Fruit fly (Drosophila melanogaster) whole organism, embryonic: ENCODE results near the gene pont.

Experiments used
- Abd-B ChIP-seq: fragments of 200-800 bp; sonication (Bioruptor generic); optimal IDR thresholded peaks from 2 replicates; lab custom pipeline; 2018; ENCODE audit warnings: missing biosample characterization, mild to moderate bottlenecking, missing genetic modification characterization, moderate library complexity
- Asciz ChIP-seq: fragments of 200-800 bp; sonication (Bioruptor generic); optimal IDR thresholded peaks from 2 replicates; lab custom pipeline; 2017; ENCODE audit warnings: missing biosample characterization, mild to moderate bottlenecking, missing genetic modification characterization, missing genetic modification reagents
- Bgb ChIP-seq: fragments of 200-800 bp; sonication (Bioruptor generic); IDR thresholded peaks from 2 replicates; pipeline ENCODE4 v1.3.6; 2022; ENCODE audit warnings: missing biosample characterization, missing genetic modification characterization; ENCODE audit not compliant: partially characterized antibody
- CG11093 ChIP-seq: fragments of 200-800 bp; sonication (Bioruptor generic); IDR thresholded peaks from 3 replicates; pipeline ENCODE4 v1.3.6; 2022; ENCODE audit warnings: missing biosample characterization, missing genetic modification characterization
- CG11723 ChIP-seq: fragments of 200-800 bp; sonication (Bioruptor generic); optimal IDR thresholded peaks from 2 replicates; lab custom pipeline; 2017; ENCODE audit warnings: missing biosample characterization, mild to moderate bottlenecking, missing genetic modification characterization
- CG12744 ChIP-seq: fragments of 200-800 bp; sonication (Bioruptor generic); optimal IDR thresholded peaks from 2 replicates; lab custom pipeline; 2016; ENCODE audit warnings: missing biosample characterization, missing genetic modification characterization
- CG13624 ChIP-seq: fragments of 200-800 bp; sonication (Bioruptor generic); optimal IDR thresholded peaks from 2 replicates; lab custom pipeline; 2016; ENCODE audit warnings: missing biosample characterization, missing genetic modification characterization
- CG14050 ChIP-seq: fragments of 200-800 bp; sonication (Bioruptor generic); IDR thresholded peaks from 3 replicates; pipeline ENCODE4 v1.3.6; 2022; ENCODE audit warnings: missing biosample characterization, missing genetic modification characterization
- CG15073 ChIP-seq: fragments of 200-800 bp; sonication (Bioruptor generic); optimal IDR thresholded peaks from 2 replicates; lab custom pipeline; 2016; ENCODE audit warnings: missing biosample characterization, missing genetic modification characterization
- CG17361 ChIP-seq: fragments of 200-800 bp; sonication (Bioruptor generic); IDR thresholded peaks from 3 replicates; pipeline ENCODE4 v1.3.6; 2022; ENCODE audit warnings: missing biosample characterization, missing genetic modification characterization
- CG17568 ChIP-seq: fragments of 200-800 bp; sonication (Bioruptor generic); optimal IDR thresholded peaks from 2 replicates; lab custom pipeline; 2018; ENCODE audit warnings: missing biosample characterization, mild to moderate bottlenecking, missing genetic modification characterization, moderate library complexity
- CG18476 ChIP-seq: fragments of 200-800 bp; sonication (Bioruptor generic); optimal IDR thresholded peaks from 2 replicates; lab custom pipeline; 2016; ENCODE audit warnings: missing biosample characterization, mild to moderate bottlenecking, missing genetic modification characterization
- CG2678 ChIP-seq: fragments of 200-800 bp; sonication (Bioruptor generic); optimal IDR thresholded peaks from 3 replicates; lab custom pipeline; 2019; ENCODE audit warnings: missing biosample characterization, mild to moderate bottlenecking, missing genetic modification characterization, moderate library complexity
- CG31388 ChIP-seq: fragments of 200-800 bp; sonication (Bioruptor generic); optimal IDR thresholded peaks from 2 replicates; lab custom pipeline; 2016; ENCODE audit warnings: missing biosample characterization, missing genetic modification characterization
- CG42726 ChIP-seq: fragments of 200-800 bp; sonication (Bioruptor generic); IDR thresholded peaks from 2 replicates; pipeline ENCODE4 v1.3.6; 2022; ENCODE audit warnings: missing biosample characterization, missing genetic modification characterization; ENCODE audit not compliant: partially characterized antibody
- Dad ChIP-seq: fragments of 200-800 bp; sonication (Bioruptor generic); optimal IDR thresholded peaks from 3 replicates; lab custom pipeline; 2016; ENCODE audit warnings: missing biosample characterization, missing genetic modification characterization
- Dbx ChIP-seq: fragments of 200-800 bp; sonication (Bioruptor generic); IDR thresholded peaks from 3 replicates; pipeline ENCODE4 v1.3.6; 2022; ENCODE audit warnings: missing biosample characterization, missing genetic modification characterization
- Dref ChIP-seq: fragments of 200-800 bp; sonication (Bioruptor generic); IDR thresholded peaks from 2 replicates; pipeline ENCODE4 v1.3.6; 2022; ENCODE audit warnings: missing biosample characterization, missing genetic modification characterization
- E2f1 ChIP-seq: fragments of 200-800 bp; sonication (Bioruptor generic); IDR thresholded peaks from 2 replicates; pipeline ENCODE4 v1.3.6; 2022; ENCODE audit warnings: missing biosample characterization, missing genetic modification characterization
- HHEX ChIP-seq: fragments of 200-800 bp; sonication (Bioruptor generic); optimal IDR thresholded peaks from 3 replicates; lab custom pipeline; 2017; ENCODE audit warnings: missing biosample characterization, mild to moderate bottlenecking, missing genetic modification characterization, missing genetic modification reagents
- HmgD ChIP-seq: fragments of 200-800 bp; sonication (Bioruptor generic); optimal IDR thresholded peaks from 3 replicates; lab custom pipeline; 2016; ENCODE audit warnings: missing biosample characterization, missing genetic modification characterization
- Mad ChIP-seq: fragments of 200-800 bp; sonication (Bioruptor generic); optimal IDR thresholded peaks from 2 replicates; lab custom pipeline; 2016; ENCODE audit warnings: missing biosample characterization, missing genetic modification characterization
- NC2α ChIP-seq: fragments of 200-800 bp; sonication (Bioruptor generic); optimal IDR thresholded peaks from 2 replicates; lab custom pipeline; 2016; ENCODE audit warnings: missing biosample characterization, missing genetic modification characterization
- Sox102F ChIP-seq: fragments of 200-800 bp; sonication (Bioruptor generic); optimal IDR thresholded peaks from 2 replicates; lab custom pipeline; 2018; ENCODE audit warnings: missing biosample characterization, mild to moderate bottlenecking, missing genetic modification characterization, moderate library complexity
- Xbp1 ChIP-seq: fragments of 200-800 bp; sonication (Bioruptor generic); optimal IDR thresholded peaks from 3 replicates; lab custom pipeline; 2016; ENCODE audit warnings: missing biosample characterization, mild to moderate bottlenecking, missing genetic modification characterization
- ac ChIP-seq: fragments of 200-800 bp; sonication (Bioruptor generic); optimal IDR thresholded peaks from 3 replicates; lab custom pipeline; 2017; ENCODE audit warnings: missing biosample characterization, mild to moderate bottlenecking, missing genetic modification characterization
- amos ChIP-seq: fragments of 200-800 bp; sonication (Bioruptor generic); IDR thresholded peaks from 2 replicates; pipeline ENCODE4 v1.3.6; 2022; ENCODE audit warnings: missing biosample characterization, missing genetic modification characterization; ENCODE audit not compliant: partially characterized antibody
- ara ChIP-seq: fragments of 200-800 bp; sonication (Bioruptor generic); IDR thresholded peaks from 2 replicates; pipeline ENCODE4 v1.3.6; 2022; ENCODE audit warnings: missing biosample characterization, missing genetic modification characterization
- ato ChIP-seq: fragments of 200-800 bp; sonication (Bioruptor generic); IDR thresholded peaks from 2 replicates; pipeline ENCODE4 v1.3.6; 2022; ENCODE audit warnings: missing biosample characterization, missing genetic modification characterization; ENCODE audit not compliant: partially characterized antibody
- caup ChIP-seq: fragments of 200-800 bp; sonication (Bioruptor generic); optimal IDR thresholded peaks from 3 replicates; lab custom pipeline; 2017; ENCODE audit warnings: missing biosample characterization, mild to moderate bottlenecking, missing genetic modification characterization, moderate library complexity; ENCODE audit not compliant: severe bottlenecking
- cg ChIP-seq: fragments of 200-800 bp; sonication (Bioruptor generic); optimal IDR thresholded peaks from 3 replicates; lab custom pipeline; 2019; ENCODE audit warnings: missing biosample characterization, mild to moderate bottlenecking, missing genetic modification characterization, moderate library complexity
- crol ChIP-seq: fragments of 200-800 bp; sonication (Bioruptor generic); IDR thresholded peaks from 2 replicates; pipeline ENCODE4 v1.3.6; 2022; ENCODE audit warnings: missing biosample characterization, missing genetic modification characterization
- emc ChIP-seq: fragments of 200-800 bp; sonication (Bioruptor generic); optimal IDR thresholded peaks from 2 replicates; lab custom pipeline; 2016; ENCODE audit warnings: missing biosample characterization, missing genetic modification characterization
- fd102C ChIP-seq: fragments of 200-800 bp; sonication (Bioruptor generic); optimal IDR thresholded peaks from 2 replicates; lab custom pipeline; 2018; ENCODE audit warnings: missing biosample characterization, mild to moderate bottlenecking, missing genetic modification characterization, moderate library complexity
- fu2 ChIP-seq: fragments of 200-800 bp; sonication (Bioruptor generic); optimal IDR thresholded peaks from 2 replicates; lab custom pipeline; 2016; ENCODE audit warnings: missing biosample characterization, missing genetic modification characterization
- grn ChIP-seq: fragments of 200-800 bp; sonication (Bioruptor generic); optimal IDR thresholded peaks from 3 replicates; lab custom pipeline; 2017; ENCODE audit warnings: missing biosample characterization, missing genetic modification characterization
- gt ChIP-seq: fragments of 200-800 bp; sonication (Bioruptor generic); IDR thresholded peaks from 2 replicates; pipeline ENCODE4 v1.3.6; 2022; ENCODE audit warnings: missing biosample characterization, missing genetic modification characterization
- hbn ChIP-seq: fragments of 200-800 bp; sonication (Bioruptor generic); IDR thresholded peaks from 2 replicates; pipeline ENCODE4 v1.3.6; 2022; ENCODE audit warnings: missing biosample characterization, missing genetic modification characterization; ENCODE audit not compliant: partially characterized antibody
- insv ChIP-seq, 2 experiments: fragments of 200-800 bp; sonication (Bioruptor generic); optimal IDR thresholded peaks; 3 replicates each; lab custom pipeline; 2016 to 2018; ENCODE audit warnings: missing biosample characterization in 2 of 2, missing genetic modification characterization in 2 of 2
- lilli ChIP-seq: fragments of 200-800 bp; sonication (Bioruptor generic); optimal IDR thresholded peaks from 3 replicates; lab custom pipeline; 2016; ENCODE audit warnings: missing biosample characterization, missing genetic modification characterization
- lmd ChIP-seq: fragments of 200-800 bp; sonication (Bioruptor generic); IDR thresholded peaks from 2 replicates; pipeline ENCODE4 v1.3.6; 2022; ENCODE audit warnings: missing biosample characterization, missing genetic modification characterization
- luna ChIP-seq: fragments of 200-800 bp; sonication (Bioruptor generic); optimal IDR thresholded peaks from 2 replicates; lab custom pipeline; 2016; ENCODE audit warnings: missing biosample characterization, missing genetic modification characterization
- oc ChIP-seq: fragments of 200-800 bp; sonication (Bioruptor generic); optimal IDR thresholded peaks from 2 replicates; lab custom pipeline; 2018; ENCODE audit warnings: missing biosample characterization, mild to moderate bottlenecking, missing genetic modification characterization, moderate library complexity
- sima ChIP-seq: fragments of 200-800 bp; sonication (Bioruptor generic); optimal IDR thresholded peaks from 2 replicates; lab custom pipeline; 2016; ENCODE audit warnings: missing biosample characterization, missing genetic modification characterization
- slou ChIP-seq: fragments of 200-800 bp; sonication (Bioruptor generic); optimal IDR thresholded peaks from 3 replicates; lab custom pipeline; 2016; ENCODE audit warnings: missing biosample characterization, missing genetic modification characterization
- tap ChIP-seq: fragments of 200-800 bp; optimal IDR thresholded peaks from 3 replicates; lab custom pipeline; 2019; ENCODE audit warnings: missing biosample characterization, mild to moderate bottlenecking, missing genetic modification characterization, moderate library complexity
- usp ChIP-seq: fragments of >200 bp; optimal IDR thresholded peaks from 2 replicates; lab custom pipeline; 2017; ENCODE audit warnings: missing biosample characterization, missing genetic modification characterization
- wdn ChIP-seq: fragments of 200-800 bp; sonication (Bioruptor generic); IDR thresholded peaks from 2 replicates; pipeline ENCODE4 v1.3.6; 2022; ENCODE audit warnings: missing biosample characterization, missing genetic modification characterization
- zen2 ChIP-seq: fragments of 200-800 bp; sonication (Bioruptor generic); IDR thresholded peaks from 3 replicates; pipeline ENCODE4 v1.3.6; 2022; ENCODE audit warnings: missing biosample characterization, missing genetic modification characterization; ENCODE audit not compliant: partially characterized antibody

The pont gene

DNA sequence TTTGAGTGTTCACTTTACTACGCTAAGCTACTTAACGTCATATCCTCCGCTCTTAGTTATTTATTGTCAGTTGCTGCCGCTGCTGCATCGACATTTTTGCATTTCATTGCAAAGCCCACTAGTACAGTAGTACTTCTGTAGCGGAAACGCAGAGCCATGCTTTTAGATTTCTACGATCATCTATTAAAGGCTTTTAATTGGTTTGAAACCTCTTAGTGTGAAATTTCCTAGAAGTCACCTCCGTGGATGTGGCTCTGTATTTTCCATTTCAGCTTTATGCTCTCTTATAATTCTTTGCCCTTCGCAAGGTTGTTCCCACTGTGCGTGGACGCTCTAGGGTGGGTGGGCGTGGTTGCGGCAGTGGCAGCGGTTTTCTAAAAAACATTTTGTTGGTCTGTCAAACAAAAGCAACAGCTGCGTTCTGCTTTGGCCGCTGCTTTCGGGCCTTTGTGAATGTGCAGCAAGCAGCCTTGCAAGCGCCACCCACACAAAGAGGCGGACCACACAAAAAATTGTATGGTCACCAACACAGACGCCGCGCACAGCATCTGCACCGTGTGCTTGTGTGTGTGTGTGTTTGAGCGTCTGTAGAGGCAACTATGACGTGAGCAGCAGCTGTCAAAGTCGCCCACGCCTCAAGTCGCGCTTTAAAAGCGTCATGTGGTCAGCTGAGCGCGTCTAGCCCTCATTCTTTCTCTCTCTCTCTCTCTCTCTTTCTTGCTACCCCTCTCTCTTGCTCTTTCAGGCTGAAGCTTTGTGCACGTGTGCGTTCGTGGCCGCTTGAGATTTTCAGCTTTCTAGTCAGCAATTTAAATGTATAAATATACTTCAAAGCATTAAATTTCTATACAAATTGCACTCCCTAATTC lies 4.9 kb downstream of the pont start (continued):
- TF ChIP-seq ato (GFP tag; lab: Robert Waterston, UW) (no peak), CG13624 (GFP tag; lab: Kevin White, UChicago) (no peak), CG17568 (GFP tag; lab: Kevin White, UChicago) (no peak), ara (GFP tag; lab: Robert Waterston, UW) (no peak), slou (no peak), HHEX (no peak), fu2 (GFP tag; lab: Kevin White, UChicago) (no peak), cg (GFP tag; lab: Kevin White, UChicago) (peak; percentile 80), lmd (peak; percentile 13; the same call in 1 of the 2 replicates), CG42726 (GFP tag; lab: Robert Waterston, UW) (no peak), Sox102F (peak; percentile 29), emc (GFP tag; lab: Kevin White, UChicago) (no peak), HmgD (GFP tag; lab: Kevin White, UChicago) (no peak), Abd-B (GFP tag; lab: Kevin White, UChicago) (no peak), lilli (no peak), CG15073 (GFP tag; lab: Kevin White, UChicago) (no peak), sima (no peak), Dref (GFP tag; lab: Robert Waterston, UW) (no peak), wdn (no peak), CG18476 (GFP tag; lab: Kevin White, UChicago) (no peak), CG11723 (GFP tag; lab: Kevin White, UChicago) (no peak), caup (GFP tag; lab: Kevin White, UChicago) (no peak), luna (GFP tag; lab: Kevin White, UChicago) (no peak), Mad (GFP tag; lab: Kevin White, UChicago) (no peak), ac (GFP tag; lab: Kevin White, UChicago) (no peak), fd102C (GFP tag; lab: Kevin White, UChicago) (no peak), CG17361 (no peak), gt (GFP tag; lab: Robert Waterston, UW) (no peak), CG2678 (tag; lab: Kevin White, UChicago) (no peak), NC2α (GFP tag; lab: Kevin White, UChicago) (no peak), Xbp1 (GFP tag; lab: Kevin White, UChicago) (no peak), hbn (GFP tag; lab: Robert Waterston, UW) (0 out of 2 replicates have a peak, but pooled peaks have one; percentile 25), oc (tag; lab: Kevin White, UChicago) (no peak), Asciz (no peak), Dad (GFP tag; lab: Kevin White, UChicago) (no peak), E2f1 (GFP tag; lab: Robert Waterston, UW) (peak; percentile 28; the same call in 1 of the 2 replicates), usp (GFP tag; lab: Kevin White, UChicago) (no peak), CG11093 (GFP tag; lab: Robert Waterston, UW) (no peak), tap (tag; lab: Kevin White, UChicago) (no peak), Bgb (no peak), amos (no peak), zen2 (GFP tag; lab: Robert Waterston, UW) (0 out of 3 replicates have a peak, but pooled peaks have one; percentile 6), grn (GFP tag; lab: Kevin White, UChicago) (no peak), crol (GFP tag; lab: Robert Waterston, UW) (no peak), insv (GFP tag; optimal IDR thresholded peaks at IDR 0.05; lab: Kevin White, UChicago) (no peak), CG31388 (GFP tag; lab: Kevin White, UChicago) (no peak), CG14050 (GFP tag; lab: Robert Waterston, UW) (no peak), CG12744 (no peak), Dbx (GFP tag; lab: Robert Waterston, UW) (0 out of 3 replicates have a peak, but pooled peaks have one; percentile 11)
